Fruit fly (Drosophila melanogaster) whole organism, adult: ENCODE measurements around the gene CG43707.

Source experiments
- CG12768 ChIP-seq: fragments of 200-800 bp; sonication (Bioruptor generic); optimal IDR thresholded peaks from 2 replicates; lab custom pipeline; 2017; ENCODE audit warnings: missing biosample characterization, missing genetic modification characterization, mild to moderate bottlenecking, moderate library complexity, missing genetic modification reagents
- CG14711 ChIP-seq: fragments of 200-800 bp; sonication (Bioruptor generic); optimal IDR thresholded peaks from 2 replicates; lab custom pipeline; 2018; ENCODE audit warnings: missing biosample characterization, mild to moderate bottlenecking, missing genetic modification characterization, moderate library complexity
- CG1620 ChIP-seq: fragments of 200-800 bp; sonication (Bioruptor generic); optimal IDR thresholded peaks from 2 replicates; lab custom pipeline; 2016; ENCODE audit warnings: missing biosample characterization, missing genetic modification characterization
- CG7045 ChIP-seq: fragments of 200-800 bp; sonication (Bioruptor generic); optimal IDR thresholded peaks from 2 replicates; lab custom pipeline; 2017; ENCODE audit warnings: missing biosample characterization, mild to moderate bottlenecking, missing genetic modification characterization
- CG7101 ChIP-seq: fragments of 200-800 bp; sonication (Bioruptor generic); optimal IDR thresholded peaks from 2 replicates; lab custom pipeline; 2018; ENCODE audit warnings: missing biosample characterization, mild to moderate bottlenecking, missing genetic modification characterization, moderate library complexity
- Mnt ChIP-seq: fragments of 200-800 bp; sonication (Bioruptor generic); optimal IDR thresholded peaks from 2 replicates; lab custom pipeline; 2016; ENCODE audit warnings: missing biosample characterization, mild to moderate bottlenecking, missing genetic modification characterization
- bab1 ChIP-seq: fragments of 200-800 bp; sonication (Bioruptor generic); optimal IDR thresholded peaks from 3 replicates; lab custom pipeline; 2019; ENCODE audit warnings: missing biosample characterization, mild to moderate bottlenecking, missing genetic modification characterization, moderate library complexity
- cnc ChIP-seq, 2 experiments: fragments of >200 bp; optimal IDR thresholded peaks; 2 replicates each; lab custom pipeline; 2017
- kay ChIP-seq: fragments of 200-800 bp; sonication (Bioruptor generic); peaks from one replicate; lab custom pipeline; 2016; ENCODE audit warnings: missing biosample characterization, missing genetic modification characterization, borderline replicate concordance
- ovo ChIP-seq: fragments of 200-800 bp; sonication (Bioruptor generic); optimal IDR thresholded peaks from 2 replicates; lab custom pipeline; 2016; ENCODE audit warnings: missing biosample characterization, missing genetic modification characterization
- tj ChIP-seq: fragments of 200-800 bp; sonication (Bioruptor generic); optimal IDR thresholded peaks from 3 replicates; lab custom pipeline; 2017; ENCODE audit warnings: missing biosample characterization, mild to moderate bottlenecking, missing genetic modification characterization, moderate library complexity
- toe ChIP-seq: fragments of 200-800 bp; sonication (Bioruptor generic); optimal IDR thresholded peaks from 2 replicates; lab custom pipeline; 2016; ENCODE audit warnings: missing biosample characterization, missing genetic modification characterization

- TF ChIP-seq cnc (optimal IDR thresholded peaks at IDR 0.05; lab: Kevin White, UChicago) (no peak), Mnt (no peak), tj (GFP tag; lab: Kevin White, UChicago) (no peak), CG14711 (tag; lab: Kevin White, UChicago) (no peak), kay (GFP tag; lab: Kevin White, UChicago) (no peak), CG12768 (GFP tag; lab: Kevin White, UChicago) (no peak), CG7045 (GFP tag; lab: Kevin White, UChicago) (no peak), toe (no peak), CG1620 (GFP tag; lab: Kevin White, UChicago) (no peak), ovo (no peak), CG7101 (no peak), bab1 (GFP tag; lab: Kevin White, UChicago) (no peak)
These were observed 27.4 kb downstream of the CG43707 start, which contains the start of gene CG31960 for dm6 chr2L:3784268-3784997.
